Worm (Caenorhabditis elegans): ENCODE measurements around the gene fipr-6.

The fipr-6 gene

DNA sequence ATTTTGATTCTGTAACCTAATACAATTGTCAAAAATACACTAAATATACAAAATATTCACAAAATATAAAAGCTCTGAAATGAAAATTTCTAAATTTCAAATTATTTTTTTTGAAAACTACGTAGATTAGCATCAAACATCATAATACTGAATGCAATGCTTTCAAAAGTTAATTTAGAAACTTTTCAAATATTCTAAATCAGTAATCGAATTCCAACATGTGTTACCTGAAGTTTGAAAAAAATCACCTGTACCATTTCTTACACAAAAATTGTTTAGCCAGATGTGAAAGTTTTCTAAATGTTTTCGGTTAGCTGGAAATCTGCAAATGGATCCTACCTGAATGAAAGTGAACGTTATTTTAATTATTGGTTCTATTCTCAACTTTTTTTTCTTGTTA, 9.0 kb upstream of the fipr-6 start, which contains the start of gene C12D8.20:
TSS of gene C12D8.20 (plus strand) at position 301 of the 400 bp plus-strand sequence.
- TF ChIP-seq klf-2 (GFP tag; conservative IDR thresholded peaks at IDR 0.05) (no peak), ztf-23 (GFP tag; IDR thresholded peaks at IDR 0.05) (no peak), cog-1 (tag; optimal IDR thresholded peaks at IDR 0.05) (no peak)

DNA sequence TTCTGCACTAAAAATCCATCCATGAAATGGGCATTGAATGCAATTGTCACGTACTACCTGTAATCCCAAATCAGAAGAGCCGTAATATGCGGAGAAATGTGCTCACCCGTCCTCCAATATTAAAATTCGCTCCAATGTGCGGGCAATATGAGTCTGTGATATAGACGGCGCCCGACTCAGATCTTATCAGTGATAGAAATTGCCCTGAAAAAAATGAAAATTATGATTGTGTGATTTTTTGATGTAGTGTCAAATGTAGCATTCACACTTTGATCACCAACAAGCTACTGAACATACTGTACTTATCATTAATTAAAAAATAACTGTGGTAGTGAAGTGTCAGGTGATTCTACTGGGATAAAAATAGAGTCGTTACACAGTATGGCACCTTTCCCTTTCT, 6.4 kb upstream of the fipr-6 start:
- no peak for TF ChIP-seq klf-2 (GFP tag; conservative IDR thresholded peaks at IDR 0.05)
- no peak for TF ChIP-seq T22C8.4 (GFP tag; IDR thresholded peaks at IDR 0.05)
- no peak for TF ChIP-seq cog-1 (tag; optimal IDR thresholded peaks at IDR 0.05)
- no peak for TF ChIP-seq flt-1 (GFP tag; IDR thresholded peaks at IDR 0.05)
- TF ChIP-seq ztf-23 (GFP tag; IDR thresholded peaks at IDR 0.05) = no peak
- TF ChIP-seq med-1 (GFP tag; optimal IDR thresholded peaks at IDR 0.05; ENCODE audit: insufficient read depth) = no peak
- TF ChIP-seq tab-1 (GFP tag; IDR thresholded peaks at IDR 0.05) = no peak
- TF ChIP-seq ref-1 (GFP tag; conservative IDR thresholded peaks at IDR 0.05) = no peak
- TF ChIP-seq ztf-29 (GFP tag; IDR thresholded peaks at IDR 0.05) = no peak

DNA sequence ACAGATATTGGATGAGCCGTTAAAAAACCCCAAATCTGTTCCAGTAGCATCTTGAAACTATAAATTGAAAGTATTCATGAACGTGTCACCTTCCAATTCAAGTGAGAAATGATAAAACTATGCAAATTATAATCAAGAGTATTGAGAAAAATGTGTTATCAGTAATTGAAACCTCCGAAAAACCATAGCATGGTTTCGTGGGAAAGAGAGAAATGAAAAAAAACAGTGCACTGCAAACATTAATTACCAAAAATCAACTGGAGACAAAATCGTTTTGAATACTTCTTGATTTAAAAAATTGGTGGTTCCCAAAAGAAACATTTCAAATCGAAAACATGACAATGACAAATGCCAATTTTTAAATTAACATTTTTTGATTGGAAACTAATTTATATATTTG, 5.4 kb upstream of the fipr-6 start, which contains the start of gene daf-36:
TSS of gene daf-36 (minus strand) at position 101 of the 400 bp plus-strand sequence.
- TF ChIP-seq tab-1 (GFP tag; IDR thresholded peaks at IDR 0.05) (no peak), ref-1 (GFP tag; conservative IDR thresholded peaks at IDR 0.05) (no peak), T22C8.4 (GFP tag; IDR thresholded peaks at IDR 0.05) (no peak), ztf-23 (GFP tag; IDR thresholded peaks at IDR 0.05) (no peak), med-1 (GFP tag; optimal IDR thresholded peaks at IDR 0.05; ENCODE audit: insufficient read depth) (no peak), klf-2 (GFP tag; conservative IDR thresholded peaks at IDR 0.05) (no peak), cog-1 (tag; optimal IDR thresholded peaks at IDR 0.05) (no peak), ztf-29 (GFP tag; IDR thresholded peaks at IDR 0.05) (no peak), flt-1 (GFP tag; IDR thresholded peaks at IDR 0.05) (no peak)

- TF ChIP-seq flt-1 (GFP tag; IDR thresholded peaks at IDR 0.05) (no peak), ztf-29 (GFP tag; IDR thresholded peaks at IDR 0.05) (no peak), cog-1 (tag; optimal IDR thresholded peaks at IDR 0.05) (no peak), klf-2 (GFP tag; conservative IDR thresholded peaks at IDR 0.05) (no peak), med-1 (GFP tag; optimal IDR thresholded peaks at IDR 0.05; ENCODE audit: insufficient read depth) (no peak), ref-1 (GFP tag; conservative IDR thresholded peaks at IDR 0.05) (no peak), T22C8.4 (GFP tag; IDR thresholded peaks at IDR 0.05) (no peak), tab-1 (GFP tag; IDR thresholded peaks at IDR 0.05) (no peak), ztf-23 (GFP tag; IDR thresholded peaks at IDR 0.05) (no peak)
These were observed 3.7 kb upstream of the fipr-6 start, which contains the start of gene ttr-19 for ce11 chrV:10227333-10227732. TSS of gene ttr-19 (minus strand) at chrV:10227433.

ce11 chrV:10228360-10228759, 2.7 kb upstream of the fipr-6 start, which contains the start of gene fipr-4:
TSS of gene fipr-4 (minus strand) at chrV:10228460.
- TF ChIP-seq ztf-29 (GFP tag; IDR thresholded peaks at IDR 0.05) (no peak), T22C8.4 (GFP tag; IDR thresholded peaks at IDR 0.05) (no peak), flt-1 (GFP tag; IDR thresholded peaks at IDR 0.05) (no peak), ztf-23 (GFP tag; IDR thresholded peaks at IDR 0.05) (no peak), tab-1 (GFP tag; IDR thresholded peaks at IDR 0.05) (no peak), cog-1 (tag; optimal IDR thresholded peaks at IDR 0.05) (no peak), med-1 (GFP tag; optimal IDR thresholded peaks at IDR 0.05; ENCODE audit: insufficient read depth) (no peak), klf-2 (GFP tag; conservative IDR thresholded peaks at IDR 0.05) (no peak), ref-1 (GFP tag; conservative IDR thresholded peaks at IDR 0.05) (no peak)

ce11 chrV:10229222-10229879, 1.7 kb upstream of the fipr-6 start, which contains the start of the genes pyt-1 and fipr-7:
TSS of gene pyt-1 (minus strand) at chrV:10229322.
TSS of gene fipr-7 (plus strand) at chrV:10229829.
- TF ChIP-seq T22C8.4 (GFP tag; IDR thresholded peaks at IDR 0.05) (no peak), med-1 (GFP tag; optimal IDR thresholded peaks at IDR 0.05; ENCODE audit: insufficient read depth) (no peak), ref-1 (GFP tag; conservative IDR thresholded peaks at IDR 0.05) (no peak), ztf-29 (GFP tag; IDR thresholded peaks at IDR 0.05) (no peak), klf-2 (GFP tag; conservative IDR thresholded peaks at IDR 0.05) (no peak), cog-1 (tag; optimal IDR thresholded peaks at IDR 0.05) (no peak), ztf-23 (GFP tag; IDR thresholded peaks at IDR 0.05) (no peak)

DNA sequence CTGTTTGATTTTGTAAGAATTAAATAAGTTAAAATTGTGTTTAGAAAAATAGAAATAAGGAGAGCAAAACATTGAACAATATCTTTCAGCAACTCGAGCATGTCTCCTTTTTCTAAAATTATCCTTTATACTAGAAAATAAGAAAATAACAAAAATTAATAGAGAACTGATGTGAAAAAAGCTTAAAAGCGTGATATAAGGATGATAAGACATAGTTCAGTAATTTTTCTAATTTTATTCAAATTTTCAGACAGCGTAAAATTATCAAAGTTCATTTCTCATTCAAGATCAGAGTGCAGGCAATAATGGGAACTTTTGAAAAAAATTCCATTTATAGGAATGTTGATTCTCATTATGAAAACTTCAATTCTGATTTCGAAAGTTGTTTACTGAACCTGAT, 2.3 kb downstream of the fipr-6 start, which contains the start of gene str-182:
TSS of gene str-182 (minus strand) at position 101 of the 400 bp plus-strand sequence.
- TF ChIP-seq klf-2 (GFP tag; conservative IDR thresholded peaks at IDR 0.05) (no peak), cog-1 (tag; optimal IDR thresholded peaks at IDR 0.05) (no peak), ztf-23 (GFP tag; IDR thresholded peaks at IDR 0.05) (no peak), tab-1 (GFP tag; IDR thresholded peaks at IDR 0.05) (no peak), T22C8.4 (GFP tag; IDR thresholded peaks at IDR 0.05) (no peak), ztf-29 (GFP tag; IDR thresholded peaks at IDR 0.05) (no peak), ref-1 (GFP tag; conservative IDR thresholded peaks at IDR 0.05) (no peak), flt-1 (GFP tag; IDR thresholded peaks at IDR 0.05) (no peak), med-1 (GFP tag; optimal IDR thresholded peaks at IDR 0.05; ENCODE audit: insufficient read depth) (no peak)

ce11 chrV:10237171-10237570, 6.1 kb downstream of the fipr-6 start:
- TF ChIP-seq ztf-29 (GFP tag; IDR thresholded peaks at IDR 0.05) (no peak), med-1 (GFP tag; optimal IDR thresholded peaks at IDR 0.05; ENCODE audit: insufficient read depth) (no peak), T22C8.4 (GFP tag; IDR thresholded peaks at IDR 0.05) (no peak), ztf-23 (GFP tag; IDR thresholded peaks at IDR 0.05) (no peak), klf-2 (GFP tag; conservative IDR thresholded peaks at IDR 0.05) (no peak), cog-1 (tag; optimal IDR thresholded peaks at IDR 0.05) (no peak), tab-1 (GFP tag; IDR thresholded peaks at IDR 0.05) (no peak), ref-1 (GFP tag; conservative IDR thresholded peaks at IDR 0.05) (no peak), flt-1 (GFP tag; IDR thresholded peaks at IDR 0.05) (no peak)

- TF ChIP-seq ref-1 (GFP tag; conservative IDR thresholded peaks at IDR 0.05) = no peak
- no peak for TF ChIP-seq cog-1 (tag; optimal IDR thresholded peaks at IDR 0.05)
- no peak for TF ChIP-seq ztf-29 (GFP tag; IDR thresholded peaks at IDR 0.05)
- no peak for TF ChIP-seq klf-2 (GFP tag; conservative IDR thresholded peaks at IDR 0.05)
- TF ChIP-seq med-1 (GFP tag; optimal IDR thresholded peaks at IDR 0.05; ENCODE audit: insufficient read depth) = no peak
- no peak for TF ChIP-seq ztf-23 (GFP tag; IDR thresholded peaks at IDR 0.05)
- no peak for TF ChIP-seq flt-1 (GFP tag; IDR thresholded peaks at IDR 0.05)
- no peak for TF ChIP-seq tab-1 (GFP tag; IDR thresholded peaks at IDR 0.05)
- no peak for TF ChIP-seq T22C8.4 (GFP tag; IDR thresholded peaks at IDR 0.05)
These were observed 7.0 kb downstream of the fipr-6 start for ce11 chrV:10237959-10238444.
